Worm (Caenorhabditis elegans): ENCODE results near the gene clec-27.

clec-27 gene

DNA sequence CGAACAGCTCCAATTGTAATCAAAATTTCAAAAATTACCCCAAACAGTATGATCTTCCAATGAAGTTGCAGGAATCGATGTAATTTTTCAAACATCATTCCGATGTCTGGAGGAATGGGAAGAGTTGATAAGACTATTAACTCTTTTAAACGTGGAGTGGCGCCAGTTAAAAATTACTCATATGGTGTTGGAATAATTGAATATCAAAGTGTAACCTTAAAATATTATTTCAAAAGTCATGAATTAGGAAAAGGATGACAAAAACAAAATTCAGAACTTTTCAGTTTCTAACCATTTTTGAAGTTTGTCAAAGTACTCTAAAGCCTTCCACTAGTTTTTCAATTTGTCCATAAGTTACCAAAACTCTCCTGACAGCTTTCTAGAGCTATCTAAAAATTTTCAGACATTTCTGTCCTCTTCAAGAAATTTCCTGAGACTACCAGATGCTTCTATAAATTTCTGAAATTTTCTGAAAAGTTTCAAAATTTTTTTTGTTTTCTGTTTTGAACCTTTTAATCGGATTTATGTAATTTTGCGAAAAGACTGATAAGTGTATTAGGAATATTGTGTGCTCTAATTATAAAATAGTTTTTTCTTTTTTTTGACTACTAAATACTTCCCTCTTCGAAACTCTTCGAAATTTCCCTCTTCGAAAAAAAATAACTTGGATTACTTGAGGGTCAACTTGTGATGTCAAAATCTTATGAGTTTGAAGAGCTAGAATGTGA is at the start of gene clec-27, which contains the start of gene clec-35:
Gene clec-27, plus strand, starts transcription at position 678 of the 728 bp plus-strand sequence.
Gene clec-35, minus strand, starts transcription at position 101 of the 728 bp plus-strand sequence.
- no peak for TF ChIP-seq efl-1 (optimal IDR thresholded peaks at IDR 0.05)
- no peak for TF ChIP-seq efl-1 (GFP tag; optimal IDR thresholded peaks at IDR 0.05 in 1 of 2)
- no peak for TF ChIP-seq hpl-2 (GFP tag; optimal IDR thresholded peaks at IDR 0.05)
- no peak for TF ChIP-seq irx-1 (tag; optimal IDR thresholded peaks at IDR 0.05)
- TF ChIP-seq nhr-84 (tag; optimal IDR thresholded peaks at IDR 0.05) = no peak
- TF ChIP-seq sptf-1 (tag; optimal IDR thresholded peaks at IDR 0.05) = no peak
- no peak for TF ChIP-seq nhr-11 (tag; optimal IDR thresholded peaks at IDR 0.05)
- no peak for TF ChIP-seq aha-1 (tag; optimal IDR thresholded peaks at IDR 0.05)
- no peak for TF ChIP-seq alr-1 (tag; optimal IDR thresholded peaks at IDR 0.05; ENCODE audit: borderline replicate concordance)
- TF ChIP-seq mef-2 (tag; optimal IDR thresholded peaks at IDR 0.05) = no peak
- no peak for TF ChIP-seq fos-1 (tag; optimal IDR thresholded peaks at IDR 0.05)
- no peak for TF ChIP-seq ztf-4 (tag; optimal IDR thresholded peaks at IDR 0.05)
- no peak for TF ChIP-seq ztf-11 (tag; optimal IDR thresholded peaks at IDR 0.05)
- no peak for TF ChIP-seq hlh-4 (tag; optimal IDR thresholded peaks at IDR 0.05)
- TF ChIP-seq unc-62 (GFP tag; optimal IDR thresholded peaks at IDR 0.05) = no peak

ce11 chrV:16804795-16805194 is 49.6 kb upstream of the clec-27 start:
- TF ChIP-seq nhr-84 (tag; optimal IDR thresholded peaks at IDR 0.05) (no peak), efl-3 (GFP tag; optimal IDR thresholded peaks at IDR 0.05) (no peak), Y116A8C.19 (tag; optimal IDR thresholded peaks at IDR 0.05; ENCODE audit: borderline replicate concordance) (no peak), C34B4.2 (tag; optimal IDR thresholded peaks at IDR 0.05) (no peak), sox-4 (tag; optimal IDR thresholded peaks at IDR 0.05) (no peak), zag-1 (tag; optimal IDR thresholded peaks at IDR 0.05) (no peak), nhr-76 (tag; optimal IDR thresholded peaks at IDR 0.05) (no peak), lir-3 (tag; optimal IDR thresholded peaks at IDR 0.05; ENCODE audit: poor library complexity) (no peak)

DNA sequence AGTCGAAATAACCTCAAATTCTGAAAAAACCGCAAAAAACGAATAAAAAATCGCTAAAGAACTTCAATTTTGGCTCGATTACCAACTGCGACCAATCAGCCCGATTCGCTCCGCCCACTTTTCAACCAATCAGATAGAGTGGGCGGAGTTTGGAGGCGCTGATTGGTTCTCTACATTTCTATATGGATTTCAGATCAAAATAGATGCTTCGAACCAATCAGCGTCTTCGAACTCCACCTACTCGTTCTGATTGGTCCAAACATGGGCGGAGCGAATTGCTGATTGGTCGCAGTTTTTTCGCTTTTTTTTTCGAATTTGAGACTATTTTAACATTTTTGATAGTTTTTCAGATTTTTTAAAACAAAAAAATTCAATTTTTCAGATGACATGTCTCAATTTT is 46.3 kb upstream of the clec-27 start:
- TF ChIP-seq skn-1 (tag; optimal IDR thresholded peaks at IDR 0.05) (no peak), efl-3 (GFP tag; optimal IDR thresholded peaks at IDR 0.05) (no peak), aha-1 (tag; optimal IDR thresholded peaks at IDR 0.05) (no peak), mab-9 (GFP tag; IDR thresholded peaks at IDR 0.05) (no peak), nhr-85 (tag) (no peak), ceh-8 (GFP tag; optimal IDR thresholded peaks at IDR 0.05) (no peak), nhr-84 (tag; optimal IDR thresholded peaks at IDR 0.05) (no peak), nhr-28 (tag; optimal IDR thresholded peaks at IDR 0.05) (no peak), unc-62 (GFP tag; optimal IDR thresholded peaks at IDR 0.05) (no peak), hlh-17 (GFP tag; optimal IDR thresholded peaks at IDR 0.05; ENCODE audit: borderline replicate concordance) (no peak), pqm-1 (tag; optimal IDR thresholded peaks at IDR 0.05) (no peak), lin-35 (GFP tag; optimal IDR thresholded peaks at IDR 0.05) (no peak), tbx-2 (tag; optimal IDR thresholded peaks at IDR 0.05) (no peak), lsy-2 (tag; optimal IDR thresholded peaks at IDR 0.05) (no peak), grh-1 (GFP tag; IDR thresholded peaks at IDR 0.05) (no peak)

ce11 chrV:16811841-16812240 is 42.6 kb upstream of the clec-27 start:
- TF ChIP-seq hlh-4 (tag; optimal IDR thresholded peaks at IDR 0.05) = no peak
- TF ChIP-seq fkh-10 (GFP tag; optimal IDR thresholded peaks at IDR 0.05) = no peak
- TF ChIP-seq ama-1 (optimal IDR thresholded peaks at IDR 0.05) = no peak
- no peak for TF ChIP-seq lin-13 (GFP tag; optimal IDR thresholded peaks at IDR 0.05)
- no peak for TF ChIP-seq ceh-8 (GFP tag; optimal IDR thresholded peaks at IDR 0.05)
- no peak for TF ChIP-seq lin-39 (tag; optimal IDR thresholded peaks at IDR 0.05)
- TF ChIP-seq mdl-1 (tag; optimal IDR thresholded peaks at IDR 0.05) = no peak
- no peak for TF ChIP-seq lir-3 (tag; optimal IDR thresholded peaks at IDR 0.05; ENCODE audit: poor library complexity)
- no peak for TF ChIP-seq ets-5 (GFP tag; IDR thresholded peaks at IDR 0.05)
- no peak for TF ChIP-seq C34B4.2 (tag; optimal IDR thresholded peaks at IDR 0.05)
- no peak for TF ChIP-seq nhr-47 (tag; optimal IDR thresholded peaks at IDR 0.05)
- TF ChIP-seq zag-1 (tag; optimal IDR thresholded peaks at IDR 0.05) = no peak
- TF ChIP-seq xbp-1 (tag; optimal IDR thresholded peaks at IDR 0.05) = no peak
- TF ChIP-seq mab-9 (GFP tag; IDR thresholded peaks at IDR 0.05) = no peak
- TF ChIP-seq sox-4 (tag; optimal IDR thresholded peaks at IDR 0.05) = no peak
- no peak for TF ChIP-seq unc-30 (tag; optimal IDR thresholded peaks at IDR 0.05)
- no peak for TF ChIP-seq egl-13 (tag; optimal IDR thresholded peaks at IDR 0.05)
- TF ChIP-seq lin-15B (tag; optimal IDR thresholded peaks at IDR 0.05) = no peak
